Worm (Caenorhabditis elegans): Measurements from ENCODE around the gene srw-13.
"Not testable (repeated sequence)": the region's sequence is repeated elsewhere in the genome, so short reads cannot be mapped to it uniquely, and the experiment has no call there.

DNA sequence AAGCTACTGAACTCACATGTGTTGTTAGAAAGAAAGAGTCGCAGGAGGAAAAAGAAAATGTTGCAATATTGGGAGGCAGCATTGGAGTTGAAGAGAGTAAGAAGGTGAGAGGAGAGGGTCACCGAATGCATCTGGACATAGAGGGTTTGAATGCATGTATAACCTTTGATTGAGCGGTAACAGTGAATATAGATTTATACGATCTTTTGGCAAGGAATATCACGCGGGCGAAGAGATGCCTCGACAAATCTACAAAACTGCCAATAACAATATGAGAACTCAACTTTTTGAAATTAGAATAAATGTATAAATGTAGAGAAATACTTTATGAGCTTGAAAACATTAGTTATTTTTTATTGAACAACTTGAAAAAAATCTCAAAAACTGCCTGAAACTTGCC lies 30.0 kb downstream of the srw-13 start, which contains the start of gene M01B2.10:
- TF ChIP-seq ztf-29 (GFP tag; IDR thresholded peaks at IDR 0.05); med-1 (GFP tag; optimal IDR thresholded peaks at IDR 0.05; ENCODE audit: insufficient read depth); flt-1 (GFP tag; IDR thresholded peaks at IDR 0.05); cog-1 (tag; optimal IDR thresholded peaks at IDR 0.05): not testable (repeated sequence)
